Fruit fly (Drosophila melanogaster): ENCODE measurements around the gene CG6834.
A peak's percentile ranks its signal among the peaks of the same experiment; 100 is the strongest.

CG6834 gene

dm6 chr3R:11639946-11640588 lies 47.9 kb downstream of the CG6834 start (continued):
- TF ChIP-seq NFAT (GFP tag; IDR thresholded peaks at IDR 0.05) (no peak), Pdp1 (GFP tag; optimal IDR thresholded peaks at IDR 0.05) (no peak), CG16815 (GFP tag; optimal IDR thresholded peaks at IDR 0.05) (no peak), CG8944 (GFP tag; optimal IDR thresholded peaks at IDR 0.05) (no peak), CG12659 (GFP tag; optimal IDR thresholded peaks at IDR 0.05) (no peak), Aef1 (GFP tag; IDR thresholded peaks at IDR 0.05) (no peak), sens (GFP tag) (peak; percentile 38), CG3407 (GFP tag; optimal IDR thresholded peaks at IDR 0.05) (no peak), CG18011 (GFP tag; optimal IDR thresholded peaks at IDR 0.05) (no peak), Gug (GFP tag; IDR thresholded peaks at IDR 0.05) (no peak), CG9215 (GFP tag; IDR thresholded peaks at IDR 0.05) (no peak), lab (GFP tag; optimal IDR thresholded peaks at IDR 0.05) (peak; percentile 25), CG31224 (GFP tag; IDR thresholded peaks at IDR 0.05) (no peak), CG11247 (GFP tag; IDR thresholded peaks at IDR 0.05) (no peak), CG9932 (GFP tag; IDR thresholded peaks at IDR 0.05) (peak; percentile 38; the same call in 1 of the 2 replicates), hth (optimal IDR thresholded peaks at IDR 0.05) (no peak), CG8281 (tag; optimal IDR thresholded peaks at IDR 0.05) (no peak), CG11456 (GFP tag; IDR thresholded peaks at IDR 0.05) (no peak), CG10431 (GFP tag; optimal IDR thresholded peaks at IDR 0.05) (no peak), pita (GFP tag; optimal IDR thresholded peaks at IDR 0.05) (no peak), CG30403 (GFP tag; optimal IDR thresholded peaks at IDR 0.05) (no peak), trem (tag; optimal IDR thresholded peaks at IDR 0.05) (no peak), HLHmδ (GFP tag; optimal IDR thresholded peaks at IDR 0.05) (no peak), Spps (tag; optimal IDR thresholded peaks at IDR 0.05) (no peak), CG15479 (GFP tag; optimal IDR thresholded peaks at IDR 0.05) (no peak), CG10565 (GFP tag; optimal IDR thresholded peaks at IDR 0.05) (no peak), CG3838 (GFP tag; optimal IDR thresholded peaks at IDR 0.05) (no peak), aop (GFP tag; IDR thresholded peaks at IDR 0.05) (no peak), toy (GFP tag; IDR thresholded peaks at IDR 0.05) (no peak), CG6813 (GFP tag; optimal IDR thresholded peaks at IDR 0.05) (peak; percentile 16), gro (GFP tag; optimal IDR thresholded peaks at IDR 0.05) (peak; percentile 19), Hmr (GFP tag; optimal IDR thresholded peaks at IDR 0.05) (no peak), CG18476 (GFP tag; optimal IDR thresholded peaks at IDR 0.05) (no peak), H15 (GFP tag; IDR thresholded peaks at IDR 0.05) (no peak), mam (GFP tag; optimal IDR thresholded peaks at IDR 0.05) (peak; percentile 5), Asciz (GFP tag; optimal IDR thresholded peaks at IDR 0.05) (no peak), CG10543 (GFP tag; optimal IDR thresholded peaks at IDR 0.05) (peak; percentile 56), CG8388 (GFP tag; optimal IDR thresholded peaks at IDR 0.05) (peak; percentile 79), Xrp1 (GFP tag; IDR thresholded peaks at IDR 0.05) (no peak), fru (optimal IDR thresholded peaks at IDR 0.05) (no peak), pum (GFP tag; optimal IDR thresholded peaks at IDR 0.05) (no peak), Dll (GFP tag; IDR thresholded peaks at IDR 0.05; ENCODE audit: partially characterized antibody) (no peak), Rfx (GFP tag; IDR thresholded peaks at IDR 0.05) (no peak), prd (optimal IDR thresholded peaks at IDR 0.05) (no peak), prd (GFP tag; IDR thresholded peaks at IDR 0.05) (no peak), Sox102F (GFP tag; optimal IDR thresholded peaks at IDR 0.05) (no peak), CG4282 (GFP tag; optimal IDR thresholded peaks at IDR 0.05) (no peak), CkIIα-i1 (GFP tag; IDR thresholded peaks at IDR 0.05) (no peak), slbo (GFP tag; IDR thresholded peaks at IDR 0.05) (peak; percentile 33; the same call in 1 of the 2 replicates), CHES-1-like (GFP tag; optimal IDR thresholded peaks at IDR 0.05) (no peak), gcm2 (GFP tag; optimal IDR thresholded peaks at IDR 0.05) (no peak), CG10274 (GFP tag; optimal IDR thresholded peaks at IDR 0.05) (no peak)
